Worm (Caenorhabditis elegans) whole organism, mixed stage, embryonic: ENCODE data around the gene aat-8.

Experiments
- bed-3 ChIP-seq: fragments of 200-800 bp; sonication (Bioruptor generic); optimal IDR thresholded peaks from 3 replicates; lab custom pipeline; 2018; ENCODE audit warnings: mild to moderate bottlenecking, missing genetic modification characterization, moderate library complexity, missing compliant biosample characterization
- ces-1 ChIP-seq: fragments of 150-350 bp; optimal IDR thresholded peaks from 2 replicates; lab custom pipeline; 2014; ENCODE audit warnings: missing biosample characterization, missing genetic modification reagents, missing genetic modification characterization
- elt-1 ChIP-seq: sonication (generic microtip); optimal IDR thresholded peaks from 2 replicates; lab custom pipeline; 2017; ENCODE audit warnings: missing genetic modification characterization, mild to moderate bottlenecking, missing compliant biosample characterization, antibody characterized with exemption, moderate library complexity, borderline replicate concordance; ENCODE audit not compliant: insufficient read depth
- elt-3 ChIP-seq: fragments of 150-350 bp; optimal IDR thresholded peaks from 2 replicates; lab custom pipeline; 2014; ENCODE audit warnings: missing biosample characterization, missing genetic modification characterization
- lin-13 ChIP-seq: fragments of 150-350 bp; optimal IDR thresholded peaks from 2 replicates; lab custom pipeline; 2014; ENCODE audit warnings: missing biosample characterization, missing genetic modification characterization
- lsy-2 ChIP-seq: fragments of 150-350 bp; optimal IDR thresholded peaks from 2 replicates; lab custom pipeline; 2014; ENCODE audit warnings: missing biosample characterization, missing genetic modification characterization
- nhr-12 ChIP-seq: fragments of 150-350 bp; optimal IDR thresholded peaks from 2 replicates; lab custom pipeline; 2014; ENCODE audit warnings: missing biosample characterization, missing genetic modification characterization
- nhr-237 ChIP-seq: fragments of 150-350 bp; optimal IDR thresholded peaks from 2 replicates; lab custom pipeline; 2014; ENCODE audit warnings: missing biosample characterization, missing genetic modification characterization
- snpc-4 ChIP-seq: fragments of 150-350 bp; optimal IDR thresholded peaks from 2 replicates; lab custom pipeline; 2014; ENCODE audit warnings: missing biosample characterization, missing genetic modification characterization
- sptf-1 ChIP-seq: sonication (generic microtip); optimal IDR thresholded peaks from 2 replicates; lab custom pipeline; 2017; ENCODE audit warnings: mild to moderate bottlenecking, missing genetic modification characterization, moderate library complexity, missing compliant biosample characterization
- tbx-8 ChIP-seq: fragments of 200-800 bp; sonication (Bioruptor generic); optimal IDR thresholded peaks from 2 replicates; lab custom pipeline; 2018; ENCODE audit warnings: mild to moderate bottlenecking, missing genetic modification characterization, moderate library complexity, missing compliant biosample characterization
- unc-39 ChIP-seq: fragments of 150-350 bp; optimal IDR thresholded peaks from 2 replicates; lab custom pipeline; 2014; ENCODE audit warnings: missing biosample characterization, missing genetic modification characterization
- unc-62 ChIP-seq: fragments of 150-350 bp; optimal IDR thresholded peaks from 2 replicates; lab custom pipeline; 2014; ENCODE audit warnings: missing biosample characterization, missing genetic modification reagents, missing genetic modification characterization

DNA sequence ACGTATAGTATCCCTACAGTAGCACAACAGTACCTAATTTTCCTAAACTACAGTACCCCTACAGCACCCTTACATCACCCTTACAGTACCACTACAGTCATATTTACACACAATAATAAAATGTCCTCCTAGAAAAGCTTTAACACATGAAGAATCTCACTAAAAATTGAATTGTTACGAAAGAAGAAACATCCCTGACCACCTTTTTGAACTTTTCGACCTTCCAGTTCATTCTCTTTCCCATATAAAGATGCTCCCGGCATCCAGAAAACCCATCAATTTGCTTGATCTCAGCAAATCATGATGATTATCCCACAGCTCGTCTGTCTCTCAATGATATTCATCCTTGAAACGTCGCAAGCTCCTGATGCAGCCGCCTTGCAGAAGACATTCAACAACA lies 39.8 kb upstream of the aat-8 start, which contains the start of gene F56D6.21:
- TF ChIP-seq snpc-4 (tag; lab: Kevin White, UChicago) (no peak), lsy-2 (no peak), tbx-8 (GFP tag; lab: Kevin White, UChicago) (no peak), nhr-237 (tag; lab: Kevin White, UChicago) (no peak), unc-62 (GFP tag; lab: Kevin White, UChicago) (no peak), sptf-1 (tag; lab: Kevin White, UChicago) (no peak), elt-1 (tag; lab: Kevin White, UChicago) (no peak), elt-3 (no peak), ces-1 (no peak), lin-13 (tag; lab: Kevin White, UChicago) (no peak), bed-3 (no peak), unc-39 (tag; lab: Kevin White, UChicago) (no peak), nhr-12 (tag; lab: Kevin White, UChicago) (no peak)
